Worm (Caenorhabditis elegans) whole organism, midembryonic: Measurements from ENCODE around the gene paf-2.

Experiments used
- T22C8.4 ChIP-seq: fragments of 200-800 bp; sonication (Bioruptor generic); IDR thresholded peaks from 2 replicates; pipeline ENCODE4 v1.3.6; 2022; ENCODE audit warnings: missing genetic modification characterization, missing compliant biosample characterization
- cog-1 ChIP-seq: sonication (generic microtip); optimal IDR thresholded peaks from 2 replicates; lab custom pipeline; 2016; ENCODE audit warnings: missing genetic modification characterization, missing compliant biosample characterization
- flt-1 ChIP-seq: fragments of 200-800 bp; sonication (Bioruptor generic); IDR thresholded peaks from 2 replicates; pipeline ENCODE4 v1.3.6; 2022; ENCODE audit warnings: missing genetic modification characterization, missing compliant biosample characterization
- klf-2 ChIP-seq: fragments of 200-800 bp; sonication (Bioruptor generic); conservative IDR thresholded peaks from 2 replicates; pipeline ENCODE4 v1.3.6; 2022; ENCODE audit warnings: missing genetic modification reagents, missing genetic modification characterization, missing compliant biosample characterization
- med-1 ChIP-seq: sonication (generic microtip); optimal IDR thresholded peaks from 2 replicates; lab custom pipeline; 2017; ENCODE audit warnings: missing genetic modification characterization, mild to moderate bottlenecking, missing compliant biosample characterization, antibody characterized with exemption, missing genetic modification reagents; ENCODE audit not compliant: insufficient read depth
- ref-1 ChIP-seq: fragments of 200-800 bp; sonication (Bioruptor generic); conservative IDR thresholded peaks from 2 replicates; pipeline ENCODE4 v1.3.6; 2022; ENCODE audit warnings: missing genetic modification reagents, missing genetic modification characterization, missing compliant biosample characterization
- tab-1 ChIP-seq: fragments of 200-800 bp; sonication (Bioruptor generic); IDR thresholded peaks from 2 replicates; pipeline ENCODE4 v1.3.6; 2022; ENCODE audit warnings: missing genetic modification characterization, missing compliant biosample characterization
- ztf-23 ChIP-seq: fragments of 200-800 bp; sonication (Bioruptor generic); IDR thresholded peaks from 2 replicates; pipeline ENCODE4 v1.3.6; 2022; ENCODE audit warnings: missing genetic modification reagents, missing genetic modification characterization, missing compliant biosample characterization
- ztf-29 ChIP-seq: fragments of 200-800 bp; sonication (Bioruptor generic); IDR thresholded peaks from 2 replicates; pipeline ENCODE4 v1.3.6; 2022; ENCODE audit warnings: missing genetic modification reagents, missing genetic modification characterization, missing compliant biosample characterization

paf-2 gene

ce11 chrX:4283989-4284388 is 13.6 kb downstream of the paf-2 start, which contains the start of gene ets-10:
Gene ets-10 (plus strand): TSS chrX:4284189.
- TF ChIP-seq ztf-29 (GFP tag; lab: Robert Waterston, UW): no peak
- no peak for TF ChIP-seq ztf-23 (GFP tag; lab: Robert Waterston, UW)
- TF ChIP-seq T22C8.4 (GFP tag; lab: Robert Waterston, UW): no peak
- no peak for TF ChIP-seq cog-1 (tag; lab: Kevin White, UChicago)
- TF ChIP-seq med-1 (GFP tag; lab: Kevin White, UChicago): no peak
- TF ChIP-seq tab-1 (GFP tag; lab: Robert Waterston, UW): no peak
- no peak for TF ChIP-seq klf-2 (GFP tag; lab: Robert Waterston, UW)

DNA sequence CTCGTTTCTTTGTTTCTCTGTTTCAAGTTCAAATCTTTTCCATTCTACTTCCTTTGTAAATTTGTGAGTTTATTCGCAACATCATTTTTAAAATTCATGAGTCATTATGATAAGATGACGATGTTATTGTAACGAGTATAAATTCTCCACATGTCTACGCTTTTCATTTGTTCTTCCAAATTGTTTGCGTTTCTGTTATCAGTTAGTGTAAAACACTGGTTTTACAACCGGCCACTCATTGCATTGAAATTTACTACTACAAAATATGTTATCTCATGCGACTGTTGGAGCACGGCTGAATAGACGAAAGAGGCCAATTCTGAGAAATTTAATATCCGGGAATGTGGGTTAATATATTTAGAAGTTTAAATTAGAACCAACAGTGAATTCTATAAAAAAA is 15.2 kb downstream of the paf-2 start, which contains the start of gene C52B9.19:
Gene C52B9.19 (plus strand): TSS at position 176 of the 400 bp plus-strand sequence.
- TF ChIP-seq ref-1 (GFP tag; lab: Robert Waterston, UW): no peak
- no peak for TF ChIP-seq T22C8.4 (GFP tag; lab: Robert Waterston, UW)
- TF ChIP-seq klf-2 (GFP tag; lab: Robert Waterston, UW): no peak
- TF ChIP-seq ztf-29 (GFP tag; lab: Robert Waterston, UW): no peak
- no peak for TF ChIP-seq flt-1 (GFP tag; lab: Robert Waterston, UW)
- no peak for TF ChIP-seq cog-1 (tag; lab: Kevin White, UChicago)
- no peak for TF ChIP-seq med-1 (GFP tag; lab: Kevin White, UChicago)
- no peak for TF ChIP-seq tab-1 (GFP tag; lab: Robert Waterston, UW)
- TF ChIP-seq ztf-23 (GFP tag; lab: Robert Waterston, UW): no peak

- TF ChIP-seq ztf-29 (GFP tag; lab: Robert Waterston, UW) (no peak), ref-1 (GFP tag; lab: Robert Waterston, UW) (no peak), tab-1 (GFP tag; lab: Robert Waterston, UW) (no peak), ztf-23 (GFP tag; lab: Robert Waterston, UW) (no peak), flt-1 (GFP tag; lab: Robert Waterston, UW) (no peak), cog-1 (tag; lab: Kevin White, UChicago) (no peak), klf-2 (GFP tag; lab: Robert Waterston, UW) (no peak)
Measured at ce11 chrX:4279294-4279782, 18.2 kb downstream of the paf-2 start, which contains the start of the genes twk-28 and ets-9. Gene twk-28 (minus strand): TSS chrX:4279344. Gene ets-9 (plus strand): TSS chrX:4279703.

DNA sequence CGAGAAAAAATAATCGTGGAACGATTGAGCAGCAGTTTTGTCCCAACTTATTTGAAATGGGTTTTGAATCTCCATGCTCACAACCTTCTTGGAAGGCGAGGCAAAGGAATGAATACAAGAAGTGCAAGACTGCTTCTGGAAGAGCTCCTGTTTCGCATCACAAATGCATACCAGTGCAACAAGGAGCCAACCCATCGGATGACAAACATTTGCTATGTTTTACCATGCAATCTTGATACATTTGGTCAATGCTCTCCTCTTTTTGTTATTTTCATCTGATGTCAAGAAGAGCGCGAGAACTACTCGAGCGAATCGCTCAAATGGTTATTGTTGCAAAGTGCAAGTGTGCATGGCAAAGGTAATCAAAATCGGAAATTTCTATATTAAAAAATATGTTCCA is 23.4 kb downstream of the paf-2 start, which contains the start of gene mec-18:
Gene mec-18 (minus strand): TSS at position 101 of the 400 bp plus-strand sequence.
- TF ChIP-seq ref-1 (GFP tag; lab: Robert Waterston, UW) (no peak), med-1 (GFP tag; lab: Kevin White, UChicago) (no peak), tab-1 (GFP tag; lab: Robert Waterston, UW) (no peak), klf-2 (GFP tag; lab: Robert Waterston, UW) (no peak), flt-1 (GFP tag; lab: Robert Waterston, UW) (no peak), T22C8.4 (GFP tag; lab: Robert Waterston, UW) (no peak)

DNA sequence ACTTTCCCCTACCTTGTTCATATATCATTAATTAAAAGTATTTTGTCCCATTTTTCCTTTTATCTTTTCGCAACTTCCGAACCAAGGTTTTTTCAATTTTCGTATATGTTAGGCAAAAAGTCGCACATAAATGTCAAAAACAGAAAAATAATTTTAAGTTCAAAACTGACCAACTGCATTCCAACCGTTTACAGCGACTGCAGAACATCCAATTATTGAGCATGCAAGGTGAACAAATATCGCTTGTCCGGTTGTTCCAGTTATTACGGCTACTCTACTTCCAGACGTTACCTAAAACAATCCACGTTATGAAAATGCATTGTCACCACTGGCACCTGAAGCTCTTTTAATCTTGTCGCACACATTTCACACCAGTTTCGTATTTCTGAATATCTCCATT is 23.9 kb downstream of the paf-2 start, which contains the start of gene C52B9.10:
Gene C52B9.10 (plus strand): TSS at position 301 of the 400 bp plus-strand sequence.
- TF ChIP-seq cog-1 (tag; lab: Kevin White, UChicago) (no peak), flt-1 (GFP tag; lab: Robert Waterston, UW) (no peak), klf-2 (GFP tag; lab: Robert Waterston, UW) (no peak)

DNA sequence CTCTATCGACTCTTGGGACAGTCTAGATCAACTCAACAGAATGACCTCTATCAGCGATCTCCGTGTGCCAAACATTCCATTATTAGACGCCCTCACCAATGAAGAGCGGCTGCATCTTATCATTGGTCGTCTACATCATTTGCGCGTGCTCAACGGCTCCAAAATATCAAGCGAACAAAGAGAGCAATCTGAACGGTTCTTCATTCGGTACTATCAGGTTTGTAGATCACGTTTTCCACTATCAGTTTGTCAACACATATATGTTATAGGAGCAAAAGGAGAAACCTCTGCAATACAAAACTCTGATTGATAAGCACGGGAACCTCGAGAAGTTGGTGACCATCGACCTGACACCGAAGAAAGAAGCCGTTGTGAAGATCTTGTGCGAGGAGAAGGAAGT is 29.1 kb downstream of the paf-2 start:
- TF ChIP-seq T22C8.4 (GFP tag; lab: Robert Waterston, UW) (no peak), med-1 (GFP tag; lab: Kevin White, UChicago) (no peak), tab-1 (GFP tag; lab: Robert Waterston, UW) (no peak), cog-1 (tag; lab: Kevin White, UChicago) (no peak), flt-1 (GFP tag; lab: Robert Waterston, UW) (no peak), ztf-29 (GFP tag; lab: Robert Waterston, UW) (no peak), klf-2 (GFP tag; lab: Robert Waterston, UW) (no peak), ref-1 (GFP tag; lab: Robert Waterston, UW) (no peak), ztf-23 (GFP tag; lab: Robert Waterston, UW) (no peak)

- TF ChIP-seq T22C8.4 (GFP tag; lab: Robert Waterston, UW) (no peak), ref-1 (GFP tag; lab: Robert Waterston, UW) (no peak), ztf-23 (GFP tag; lab: Robert Waterston, UW) (no peak), cog-1 (tag; lab: Kevin White, UChicago) (no peak), tab-1 (GFP tag; lab: Robert Waterston, UW) (no peak), klf-2 (GFP tag; lab: Robert Waterston, UW) (no peak), flt-1 (GFP tag; lab: Robert Waterston, UW) (no peak), ztf-29 (GFP tag; lab: Robert Waterston, UW) (no peak), med-1 (GFP tag; lab: Kevin White, UChicago) (no peak)
Measured at ce11 chrX:4266178-4266931, 31.2 kb downstream of the paf-2 start.

ce11 chrX:4265283-4265907 is 32.1 kb downstream of the paf-2 start, which contains the start of gene coel-1:
Gene coel-1 (plus strand): TSS chrX:4265663.
- TF ChIP-seq ztf-29 (GFP tag; lab: Robert Waterston, UW): 0 out of 2 replicates have a peak, but pooled peaks have one; percentile 33
- no peak for TF ChIP-seq flt-1 (GFP tag; lab: Robert Waterston, UW)
- no peak for TF ChIP-seq T22C8.4 (GFP tag; lab: Robert Waterston, UW)
- no peak for TF ChIP-seq tab-1 (GFP tag; lab: Robert Waterston, UW)
- peak; percentile 41 for TF ChIP-seq cog-1 (tag; lab: Kevin White, UChicago)
- no peak for TF ChIP-seq klf-2 (GFP tag; lab: Robert Waterston, UW)
- no peak for TF ChIP-seq ref-1 (GFP tag; lab: Robert Waterston, UW)
- TF ChIP-seq ztf-23 (GFP tag; lab: Robert Waterston, UW): no peak
- TF ChIP-seq med-1 (GFP tag; lab: Kevin White, UChicago): no peak
